Fruit fly (Drosophila melanogaster) whole organism, embryonic: Measurements from ENCODE around the gene Dok.

ENCODE experiments used
- Atf3 ChIP-seq: fragments of 200-800 bp; sonication (Bioruptor generic); optimal IDR thresholded peaks from 3 replicates; lab custom pipeline; 2016; ENCODE audit warnings: missing biosample characterization, missing genetic modification characterization
- CG10147 ChIP-seq: fragments of 200-800 bp; sonication (Bioruptor generic); optimal IDR thresholded peaks from 2 replicates; lab custom pipeline; 2019; ENCODE audit warnings: missing biosample characterization, mild to moderate bottlenecking, missing genetic modification characterization, moderate library complexity
- CG1024 ChIP-seq: fragments of 200-800 bp; sonication (Bioruptor generic); IDR thresholded peaks from 2 replicates; pipeline ENCODE4 v1.3.6; 2022; ENCODE audit warnings: missing biosample characterization, missing genetic modification characterization
- CG10462 ChIP-seq: fragments of 200-800 bp; sonication (Bioruptor generic); optimal IDR thresholded peaks from 2 replicates; lab custom pipeline; 2016; ENCODE audit warnings: missing biosample characterization, missing genetic modification characterization
- CG10959 ChIP-seq: fragments of 200-800 bp; sonication (Bioruptor generic); IDR thresholded peaks from 2 replicates; pipeline ENCODE4 v1.3.6; 2022; ENCODE audit warnings: missing biosample characterization, missing genetic modification characterization
- CG12104 ChIP-seq: fragments of 200-800 bp; sonication (Bioruptor generic); optimal IDR thresholded peaks from 3 replicates; lab custom pipeline; 2016; ENCODE audit warnings: missing biosample characterization, missing genetic modification characterization
- CG13287 ChIP-seq: fragments of 200-800 bp; sonication (Bioruptor generic); IDR thresholded peaks from 2 replicates; pipeline ENCODE4 v1.3.6; 2022; ENCODE audit warnings: missing biosample characterization, missing genetic modification characterization; ENCODE audit not compliant: partially characterized antibody
- CG13775 ChIP-seq: fragments of 200-800 bp; sonication (Bioruptor generic); optimal IDR thresholded peaks from 3 replicates; lab custom pipeline; 2017; ENCODE audit warnings: missing biosample characterization, mild to moderate bottlenecking, missing genetic modification characterization
- CG13894 ChIP-seq: fragments of 200-800 bp; sonication (Bioruptor generic); optimal IDR thresholded peaks from 3 replicates; lab custom pipeline; 2018; ENCODE audit warnings: missing biosample characterization, mild to moderate bottlenecking, missing genetic modification characterization, moderate library complexity
- CG14667 ChIP-seq: fragments of 200-800 bp; sonication (Bioruptor generic); IDR thresholded peaks from 2 replicates; pipeline ENCODE4 v1.3.6; 2022; ENCODE audit warnings: missing biosample characterization, missing genetic modification characterization
- CG15011 ChIP-seq: fragments of 200-800 bp; sonication (Bioruptor generic); optimal IDR thresholded peaks from 3 replicates; lab custom pipeline; 2018; ENCODE audit warnings: missing biosample characterization, mild to moderate bottlenecking, missing genetic modification characterization
- CG15601 ChIP-seq: fragments of 200-800 bp; sonication (Bioruptor generic); optimal IDR thresholded peaks from 3 replicates; lab custom pipeline; 2019; ENCODE audit warnings: missing biosample characterization, mild to moderate bottlenecking, missing genetic modification characterization, moderate library complexity
- CG16779 ChIP-seq: fragments of 200-800 bp; sonication (Bioruptor generic); IDR thresholded peaks from 2 replicates; pipeline ENCODE4 v1.3.6; 2022; ENCODE audit warnings: missing biosample characterization, missing genetic modification characterization
- CG18011 ChIP-seq: fragments of 200-800 bp; sonication (Bioruptor generic); optimal IDR thresholded peaks from 2 replicates; lab custom pipeline; 2017; ENCODE audit warnings: missing biosample characterization, missing genetic modification characterization, mild to moderate bottlenecking, moderate library complexity, missing genotype
- CG31365 ChIP-seq: fragments of 200-800 bp; sonication (Bioruptor generic); optimal IDR thresholded peaks from 2 replicates; lab custom pipeline; 2018; ENCODE audit warnings: missing biosample characterization, mild to moderate bottlenecking, missing genetic modification characterization
- CG33557 ChIP-seq: fragments of 200-800 bp; sonication (Bioruptor generic); optimal IDR thresholded peaks from 2 replicates; lab custom pipeline; 2019; ENCODE audit warnings: missing biosample characterization, mild to moderate bottlenecking, missing genetic modification characterization, moderate library complexity
- CG4730 ChIP-seq: fragments of 200-800 bp; sonication (Bioruptor generic); IDR thresholded peaks from 2 replicates; pipeline ENCODE4 v1.3.6; 2022; ENCODE audit warnings: missing biosample characterization, missing genetic modification characterization
- CG4854 ChIP-seq: fragments of 200-800 bp; sonication (Bioruptor generic); optimal IDR thresholded peaks from 2 replicates; lab custom pipeline; 2016; ENCODE audit warnings: missing biosample characterization, missing genetic modification characterization, inconsistent platforms
- CG7928 ChIP-seq: fragments of 200-800 bp; sonication (Bioruptor generic); optimal IDR thresholded peaks from 2 replicates; lab custom pipeline; 2017; ENCODE audit warnings: missing biosample characterization, mild to moderate bottlenecking, missing genetic modification characterization
- CG8359 ChIP-seq: fragments of 200-800 bp; sonication (Bioruptor generic); optimal IDR thresholded peaks from 2 replicates; lab custom pipeline; 2017; ENCODE audit warnings: missing biosample characterization, mild to moderate bottlenecking, missing genetic modification characterization, borderline replicate concordance
- CG9727 ChIP-seq: fragments of 200-800 bp; sonication (Bioruptor generic); optimal IDR thresholded peaks from 3 replicates; lab custom pipeline; 2017; ENCODE audit warnings: missing biosample characterization, mild to moderate bottlenecking, missing genetic modification characterization
- Dref ChIP-seq: fragments of 200-800 bp; sonication (Bioruptor generic); IDR thresholded peaks from 2 replicates; pipeline ENCODE4 v1.3.6; 2022; ENCODE audit warnings: missing biosample characterization, missing genetic modification characterization
- Hr78 ChIP-seq, 2 experiments: fragments of 200-800 bp in 1 of 2; fragments of >200 bp in 1 of 2; sonication (Bioruptor generic) in 1 of 2; optimal IDR thresholded peaks; 2 replicates each; lab custom pipeline; 2017 to 2019; ENCODE audit warnings: missing biosample characterization in 2 of 2, missing genetic modification characterization in 2 of 2, mild to moderate bottlenecking in 1 of 2, moderate library complexity in 1 of 2
- Jarid2 ChIP-seq: fragments of 200-800 bp; sonication (Bioruptor generic); optimal IDR thresholded peaks from 3 replicates; lab custom pipeline; 2017; ENCODE audit warnings: mild to moderate bottlenecking, missing biosample characterization, missing genetic modification reagents, missing genetic modification characterization
- Nf-YC ChIP-seq: fragments of 200-800 bp; optimal IDR thresholded peaks from 3 replicates; lab custom pipeline; 2019; ENCODE audit warnings: missing biosample characterization, mild to moderate bottlenecking, missing genetic modification characterization, moderate library complexity
- NfI ChIP-seq: fragments of 200-800 bp; sonication (Bioruptor generic); optimal IDR thresholded peaks from 3 replicates; lab custom pipeline; 2018; ENCODE audit warnings: missing biosample characterization, mild to moderate bottlenecking, missing genetic modification characterization, moderate library complexity
- Ptx1 ChIP-seq: fragments of 200-800 bp; sonication (Bioruptor generic); IDR thresholded peaks from 2 replicates; pipeline ENCODE4 v1.3.6; 2022; ENCODE audit warnings: missing biosample characterization, missing genetic modification characterization
- Six4 ChIP-seq: fragments of 200-800 bp; sonication (Bioruptor generic); optimal IDR thresholded peaks from 2 replicates; lab custom pipeline; 2016; ENCODE audit warnings: missing biosample characterization, missing genetic modification characterization
- Sox100B ChIP-seq: fragments of 200-800 bp; sonication (Bioruptor generic); optimal IDR thresholded peaks from 3 replicates; lab custom pipeline; 2018; ENCODE audit warnings: missing biosample characterization, mild to moderate bottlenecking, missing genetic modification characterization
- Sry-β ChIP-seq: fragments of 200-800 bp; sonication (Bioruptor generic); optimal IDR thresholded peaks from 2 replicates; lab custom pipeline; 2018; ENCODE audit warnings: missing biosample characterization, mild to moderate bottlenecking, missing genetic modification characterization, moderate library complexity
- aop ChIP-seq: fragments of 200-800 bp; sonication (Bioruptor generic); IDR thresholded peaks from 2 replicates; pipeline ENCODE4 v1.3.6; 2022; ENCODE audit warnings: missing biosample characterization, missing genetic modification characterization
- ash1 ChIP-seq: fragments of 200-800 bp; sonication (Bioruptor generic); optimal IDR thresholded peaks from 2 replicates; lab custom pipeline; 2018; ENCODE audit warnings: missing biosample characterization, mild to moderate bottlenecking, missing genetic modification characterization
- bigmax ChIP-seq: fragments of 200-800 bp; sonication (Bioruptor generic); optimal IDR thresholded peaks from 2 replicates; lab custom pipeline; 2018; ENCODE audit warnings: missing biosample characterization, mild to moderate bottlenecking, missing genetic modification characterization
- cas ChIP-seq: fragments of 200-800 bp; sonication (Bioruptor generic); IDR thresholded peaks from 2 replicates; pipeline ENCODE4 v1.3.6; 2022; ENCODE audit warnings: missing biosample characterization, missing genetic modification characterization
- chif ChIP-seq, 2 experiments: fragments of 200-800 bp; sonication (Bioruptor generic); optimal IDR thresholded peaks; 3 replicates each; lab custom pipeline; 2016; ENCODE audit warnings: missing biosample characterization in 2 of 2, missing genetic modification characterization in 2 of 2
- chinmo ChIP-seq: fragments of 200-800 bp; sonication (Bioruptor generic); IDR thresholded peaks from 4 replicates; pipeline ENCODE4 v1.3.6; 2022; ENCODE audit warnings: missing biosample characterization, missing genetic modification characterization; ENCODE audit not compliant: partially characterized antibody
- croc ChIP-seq: fragments of 200-800 bp; sonication (Bioruptor generic); conservative IDR thresholded peaks from 3 replicates; pipeline ENCODE4 v1.3.6; 2022; ENCODE audit warnings: missing biosample characterization, missing genetic modification characterization
- crol ChIP-seq: fragments of 200-800 bp; sonication (Bioruptor generic); IDR thresholded peaks from 2 replicates; pipeline ENCODE4 v1.3.6; 2022; ENCODE audit warnings: missing biosample characterization, missing genetic modification characterization
- gem ChIP-seq: fragments of 200-800 bp; sonication (Bioruptor generic); optimal IDR thresholded peaks from 2 replicates; lab custom pipeline; 2019; ENCODE audit warnings: missing biosample characterization, mild to moderate bottlenecking, missing genetic modification characterization, moderate library complexity
- grn ChIP-seq: fragments of 200-800 bp; sonication (Bioruptor generic); optimal IDR thresholded peaks from 3 replicates; lab custom pipeline; 2017; ENCODE audit warnings: missing biosample characterization, missing genetic modification characterization
- h ChIP-seq: fragments of >200 bp; optimal IDR thresholded peaks from 2 replicates; lab custom pipeline; 2017
- hb ChIP-seq: fragments of 200-800 bp; sonication (Bioruptor generic); IDR thresholded peaks from 3 replicates; pipeline ENCODE4 v1.3.6; 2022; ENCODE audit warnings: missing biosample characterization, missing genetic modification characterization; ENCODE audit not compliant: partially characterized antibody
- jing ChIP-seq: fragments of 200-800 bp; sonication (Bioruptor generic); optimal IDR thresholded peaks from 2 replicates; lab custom pipeline; 2018; ENCODE audit warnings: missing biosample characterization, mild to moderate bottlenecking, missing genetic modification characterization
- lbe ChIP-seq: fragments of 200-800 bp; sonication (Bioruptor generic); optimal IDR thresholded peaks from 2 replicates; lab custom pipeline; 2016; ENCODE audit warnings: missing biosample characterization, mild to moderate bottlenecking, missing genetic modification characterization
- pros ChIP-seq: fragments of 200-800 bp; sonication (Bioruptor generic); optimal IDR thresholded peaks from 3 replicates; lab custom pipeline; 2019; ENCODE audit warnings: missing biosample characterization, mild to moderate bottlenecking, missing genetic modification characterization, moderate library complexity
- sqz ChIP-seq: fragments of 200-800 bp; sonication (Bioruptor generic); optimal IDR thresholded peaks from 3 replicates; lab custom pipeline; 2018; ENCODE audit warnings: missing biosample characterization, mild to moderate bottlenecking, missing genetic modification characterization
- vfl ChIP-seq: fragments of 200-800 bp; sonication (Bioruptor generic); optimal IDR thresholded peaks from 2 replicates; lab custom pipeline; 2016; ENCODE audit warnings: missing biosample characterization, missing genetic modification characterization
- yki ChIP-seq: fragments of >200 bp; optimal IDR thresholded peaks from 3 replicates; lab custom pipeline; 2018
- zen2 ChIP-seq: fragments of 200-800 bp; sonication (Bioruptor generic); IDR thresholded peaks from 3 replicates; pipeline ENCODE4 v1.3.6; 2022; ENCODE audit warnings: missing biosample characterization, missing genetic modification characterization; ENCODE audit not compliant: partially characterized antibody

Dok gene

dm6 chrX:7293874-7294559 is 30.0 kb upstream of the Dok start (continued):
- TF ChIP-seq CG33557 (GFP tag; lab: Kevin White, UChicago) (peak; percentile 96), croc (GFP tag; lab: Robert Waterston, UW) (peak; percentile 89), Hr78 (GFP tag; optimal IDR thresholded peaks at IDR 0.05; lab: Kevin White, UChicago) (peak in 1 of 2 experiments; percentile 92), CG18011 (GFP tag; lab: Kevin White, UChicago) (no peak), hb (GFP tag; lab: Robert Waterston, UW) (no peak), grn (peak; percentile 27), aop (GFP tag; lab: Robert Waterston, UW) (peak; percentile 53; the same call in 1 of the 2 replicates), lbe (GFP tag; lab: Kevin White, UChicago) (peak; percentile 89), CG4854 (GFP tag; lab: Kevin White, UChicago) (peak; percentile 35), Sox100B (peak; percentile 96), CG9727 (GFP tag; lab: Kevin White, UChicago) (peak; percentile 92), ash1 (no peak), CG7928 (GFP tag; lab: Kevin White, UChicago) (peak; percentile 27), sqz (GFP tag; lab: Kevin White, UChicago) (peak; percentile 93), CG8359 (GFP tag; lab: Kevin White, UChicago) (peak; percentile 83), CG13775 (peak; percentile 80), CG1024 (GFP tag; lab: Robert Waterston, UW) (peak; percentile 50), vfl (GFP tag; lab: Kevin White, UChicago) (no peak), CG13287 (GFP tag; lab: Robert Waterston, UW) (no peak), CG15011 (GFP tag; lab: Kevin White, UChicago) (peak; percentile 79), Ptx1 (GFP tag; lab: Robert Waterston, UW) (peak; percentile 87), chif (GFP tag; optimal IDR thresholded peaks at IDR 0.05; lab: Kevin White, UChicago) (peak; percentile 2 to 56), zen2 (GFP tag; lab: Robert Waterston, UW) (no peak), chinmo (GFP tag; lab: Robert Waterston, UW) (0 out of 4 replicates have a peak, but pooled peaks have one; percentile 17), CG13894 (tag; lab: Kevin White, UChicago) (no peak), Six4 (GFP tag; lab: Kevin White, UChicago) (peak; percentile 83), CG10462 (peak; percentile 52), jing (GFP tag; lab: Kevin White, UChicago) (peak; percentile 69), Nf-YC (tag; lab: Kevin White, UChicago) (peak; percentile 82), pros (GFP tag; lab: Kevin White, UChicago) (peak; percentile 91), CG12104 (GFP tag; lab: Kevin White, UChicago) (peak; percentile 80), CG14667 (GFP tag; lab: Robert Waterston, UW) (peak; percentile 46; the same call in 1 of the 2 replicates), h (lab: Kevin White, UChicago) (no peak), Atf3 (GFP tag; lab: Kevin White, UChicago) (no peak), CG10959 (GFP tag; lab: Robert Waterston, UW) (peak; percentile 67), CG10147 (GFP tag; lab: Kevin White, UChicago) (peak; percentile 87), CG16779 (GFP tag; lab: Robert Waterston, UW) (no peak), cas (no peak), CG4730 (GFP tag; lab: Robert Waterston, UW) (peak; percentile 52), bigmax (GFP tag; lab: Kevin White, UChicago) (no peak), gem (tag; lab: Kevin White, UChicago) (peak; percentile 97), Sry-β (peak; percentile 60), CG31365 (peak; percentile 48), crol (GFP tag; lab: Robert Waterston, UW) (peak; percentile 89), Dref (GFP tag; lab: Robert Waterston, UW) (no peak), Jarid2 (GFP tag; lab: Kevin White, UChicago) (peak; percentile 59), CG15601 (peak; percentile 95), NfI (peak; percentile 84), yki (lab: Kevin White, UChicago) (no peak)
